Worm (Caenorhabditis elegans) whole organism, early embryonic: Measurements from ENCODE around the gene C08B11.9.

ENCODE experiments used
- F13C5.2 ChIP-seq: sonication (generic microtip); optimal IDR thresholded peaks from 2 replicates; lab custom pipeline; 2017; ENCODE audit warnings: mild to moderate bottlenecking, missing genetic modification characterization, inconsistent platforms, missing compliant biosample characterization
- ama-1 ChIP-seq: fragments of 150-350 bp; optimal IDR thresholded peaks from 2 replicates; lab custom pipeline; 2014
- ceh-13 ChIP-seq: fragments of 200-800 bp; sonication (Bioruptor generic); optimal IDR thresholded peaks from 2 replicates; lab custom pipeline; 2018; ENCODE audit warnings: mild to moderate bottlenecking, missing genetic modification characterization, missing compliant biosample characterization
- flt-1 ChIP-seq: fragments of 200-800 bp; sonication (Bioruptor generic); IDR thresholded peaks from 2 replicates; pipeline ENCODE4 v1.3.6; 2022; ENCODE audit warnings: missing genetic modification characterization, missing compliant biosample characterization
- hmbx-1 ChIP-seq: sonication (generic microtip); optimal IDR thresholded peaks from 2 replicates; lab custom pipeline; 2016; ENCODE audit warnings: mild to moderate bottlenecking, missing genetic modification characterization, missing compliant biosample characterization
- pes-1 ChIP-seq: fragments of 200-800 bp; sonication (Bioruptor generic); IDR thresholded peaks from 2 replicates; pipeline ENCODE4 v1.3.6; 2022; ENCODE audit warnings: missing genetic modification reagents, missing genetic modification characterization, missing compliant biosample characterization
- sea-1 ChIP-seq: fragments of 200-800 bp; sonication (Bioruptor generic); conservative IDR thresholded peaks from 2 replicates; pipeline ENCODE4 v1.3.6; 2022; ENCODE audit warnings: missing genetic modification characterization, missing compliant biosample characterization
- tbx-11 ChIP-seq: fragments of 200-800 bp; sonication (Bioruptor generic); IDR thresholded peaks from 2 replicates; pipeline ENCODE4 v1.3.6; 2022; ENCODE audit warnings: missing genetic modification characterization, missing compliant biosample characterization
- tbx-37 ChIP-seq: fragments of 200-800 bp; sonication (Bioruptor generic); conservative IDR thresholded peaks from 2 replicates; pipeline ENCODE4 v1.3.6; 2022; ENCODE audit warnings: missing genetic modification reagents, missing genetic modification characterization, missing compliant biosample characterization
- tra-4 ChIP-seq: sonication (generic microtip); optimal IDR thresholded peaks from 2 replicates; lab custom pipeline; 2017; ENCODE audit warnings: missing genetic modification characterization, missing compliant biosample characterization

- TF ChIP-seq pes-1 (GFP tag; lab: Robert Waterston, UW) (no peak), ama-1 (no peak), tbx-37 (GFP tag; lab: Robert Waterston, UW) (no peak), hmbx-1 (no peak), sea-1 (GFP tag; lab: Robert Waterston, UW) (no peak), flt-1 (GFP tag; lab: Robert Waterston, UW) (no peak), ceh-13 (GFP tag; lab: Kevin White, UChicago) (no peak), F13C5.2 (tag; lab: Kevin White, UChicago) (no peak), tra-4 (tag; lab: Kevin White, UChicago) (no peak), tbx-11 (GFP tag; lab: Robert Waterston, UW) (no peak)
These were observed 22.5 kb downstream of the C08B11.9 start for ce11 chrII:8015483-8015938.
